Worm (Caenorhabditis elegans) whole organism, L3 larva: ENCODE data around the gene dhs-18.
A peak's percentile ranks its signal among the peaks of the same experiment; 100 is the strongest.

Source experiments
- R02D3.7 ChIP-seq: fragments of 150-350 bp; optimal IDR thresholded peaks from 2 replicates; lab custom pipeline; 2014; ENCODE audit warnings: missing biosample characterization, missing genetic modification characterization
- ZK546.5 ChIP-seq: sonication (generic microtip); optimal IDR thresholded peaks from 2 replicates; lab custom pipeline; 2017; ENCODE audit warnings: missing biosample characterization, missing genetic modification characterization
- aly-2 ChIP-seq: fragments of 150-350 bp; optimal IDR thresholded peaks from 2 replicates; lab custom pipeline; 2014; ENCODE audit warnings: missing biosample characterization, missing genetic modification characterization
- ama-1 ChIP-seq: fragments of 150-350 bp; optimal IDR thresholded peaks from 2 replicates; lab custom pipeline; 2018
- ceh-16 ChIP-seq: sonication (generic microtip); optimal IDR thresholded peaks from 2 replicates; lab custom pipeline; 2017; ENCODE audit warnings: missing biosample characterization, missing genetic modification characterization
- ceh-28 ChIP-seq: fragments of 150-350 bp; optimal IDR thresholded peaks from 2 replicates; lab custom pipeline; 2014; ENCODE audit warnings: missing biosample characterization, missing genetic modification reagents, missing genetic modification characterization
- ceh-82 ChIP-seq: fragments of 150-350 bp; optimal IDR thresholded peaks from 2 replicates; lab custom pipeline; 2014; ENCODE audit warnings: missing biosample characterization, missing genetic modification characterization
- ceh-9 ChIP-seq: sonication (generic microtip); optimal IDR thresholded peaks from 2 replicates; lab custom pipeline; 2018; ENCODE audit warnings: missing biosample characterization, missing genetic modification characterization
- daf-12 ChIP-seq: fragments of 150-350 bp; optimal IDR thresholded peaks from 2 replicates; lab custom pipeline; 2014; ENCODE audit warnings: missing biosample characterization, missing genetic modification reagents, missing genetic modification characterization
- egl-27 ChIP-seq: sonication (generic microtip); optimal IDR thresholded peaks from 4 replicates; lab custom pipeline; 2017; ENCODE audit warnings: missing biosample characterization, missing genetic modification reagents, missing genetic modification characterization
- egl-5 ChIP-seq: fragments of 150-350 bp; optimal IDR thresholded peaks from 2 replicates; lab custom pipeline; 2017; ENCODE audit warnings: missing biosample characterization, missing genetic modification reagents, missing genetic modification characterization, inconsistent platforms
- elt-1 ChIP-seq: fragments of 150-350 bp; optimal IDR thresholded peaks from 2 replicates; lab custom pipeline; 2014; ENCODE audit warnings: missing biosample characterization, missing genetic modification characterization
- elt-2 ChIP-seq: sonication (generic microtip); optimal IDR thresholded peaks from 2 replicates; lab custom pipeline; 2016; ENCODE audit warnings: missing genetic modification reagents, mild to moderate bottlenecking, missing genetic modification characterization, missing compliant biosample characterization
- elt-3 ChIP-seq, 3 experiments: fragments of 150-350 bp in 1 of 3; sonication (generic microtip) in 2 of 3; optimal IDR thresholded peaks; 2 replicates in 2 of 3; 4 replicates in 1 of 3; lab custom pipeline; 2014 to 2017; ENCODE audit warnings: missing biosample characterization in 3 of 3, missing genetic modification characterization in 3 of 3
- eor-1 ChIP-seq, 2 experiments: fragments of 150-350 bp; optimal IDR thresholded peaks; 2 replicates each; lab custom pipeline; 2014 to 2018; ENCODE audit warnings: missing biosample characterization in 2 of 2, missing genetic modification characterization in 2 of 2
- fkh-10 ChIP-seq: sonication (generic microtip); optimal IDR thresholded peaks from 2 replicates; lab custom pipeline; 2017; ENCODE audit warnings: missing biosample characterization, missing genetic modification reagents, missing genetic modification characterization
- fkh-2 ChIP-seq: fragments of 150-350 bp; optimal IDR thresholded peaks from 2 replicates; lab custom pipeline; 2014; ENCODE audit warnings: missing biosample characterization, missing genetic modification reagents, missing genetic modification characterization
- fos-1 ChIP-seq: fragments of 150-350 bp; optimal IDR thresholded peaks from 2 replicates; lab custom pipeline; 2014; ENCODE audit warnings: missing biosample characterization, missing genetic modification characterization
- hmg-11 ChIP-seq: sonication (generic microtip); optimal IDR thresholded peaks from 2 replicates; lab custom pipeline; 2016; ENCODE audit warnings: missing genetic modification characterization, missing compliant biosample characterization
- jun-1 ChIP-seq: fragments of 150-350 bp; optimal IDR thresholded peaks from 2 replicates; lab custom pipeline; 2014; ENCODE audit warnings: missing biosample characterization, missing genetic modification reagents, missing genetic modification characterization
- lin-15B ChIP-seq: fragments of 150-350 bp; optimal IDR thresholded peaks from 2 replicates; lab custom pipeline; 2014; ENCODE audit warnings: missing biosample characterization, missing genetic modification characterization
- lin-39 ChIP-seq: fragments of 150-350 bp; optimal IDR thresholded peaks from 2 replicates; lab custom pipeline; 2018; ENCODE audit warnings: missing biosample characterization, missing genetic modification reagents, missing genetic modification characterization
- lsy-12 ChIP-seq: sonication (generic microtip); optimal IDR thresholded peaks from 2 replicates; lab custom pipeline; 2016; ENCODE audit warnings: mild to moderate bottlenecking, missing genetic modification characterization, missing compliant biosample characterization
- mdl-1 ChIP-seq: fragments of 150-350 bp; optimal IDR thresholded peaks from 2 replicates; lab custom pipeline; 2014; ENCODE audit warnings: missing biosample characterization, missing genetic modification characterization
- mml-1 ChIP-seq: fragments of 150-350 bp; sonication (generic microtip); optimal IDR thresholded peaks from 3 replicates; lab custom pipeline; 2014; ENCODE audit warnings: missing biosample characterization, missing genetic modification characterization
- nfya-1 ChIP-seq: sonication (generic microtip); optimal IDR thresholded peaks from 2 replicates; lab custom pipeline; 2017; ENCODE audit warnings: missing genetic modification characterization, mild to moderate bottlenecking, missing compliant biosample characterization, antibody characterized with exemption, moderate library complexity; ENCODE audit not compliant: insufficient read depth
- nhr-11 ChIP-seq: fragments of 150-350 bp; optimal IDR thresholded peaks from 2 replicates; lab custom pipeline; 2014; ENCODE audit warnings: missing biosample characterization, missing genetic modification characterization
- nhr-12 ChIP-seq: fragments of 150-350 bp; optimal IDR thresholded peaks from 2 replicates; lab custom pipeline; 2014; ENCODE audit warnings: missing biosample characterization, missing genetic modification characterization
- nhr-23 ChIP-seq: fragments of 150-350 bp; optimal IDR thresholded peaks from 2 replicates; lab custom pipeline; 2014; ENCODE audit warnings: missing biosample characterization, missing genetic modification reagents, missing genetic modification characterization
- nhr-237 ChIP-seq: fragments of 150-350 bp; optimal IDR thresholded peaks from 2 replicates; lab custom pipeline; 2014; ENCODE audit warnings: missing biosample characterization, missing genetic modification characterization
- nhr-25 ChIP-seq: sonication (generic microtip); optimal IDR thresholded peaks from 2 replicates; lab custom pipeline; 2017; ENCODE audit warnings: missing biosample characterization, missing genetic modification characterization
- nhr-28 ChIP-seq: fragments of 150-350 bp; optimal IDR thresholded peaks from 2 replicates; lab custom pipeline; 2014; ENCODE audit warnings: missing biosample characterization, missing genetic modification characterization
- nhr-43 ChIP-seq: sonication (generic microtip); optimal IDR thresholded peaks from 2 replicates; lab custom pipeline; 2016; ENCODE audit warnings: mild to moderate bottlenecking, missing genetic modification characterization, missing compliant biosample characterization; ENCODE audit not compliant: poor library complexity, severe bottlenecking
- nhr-67 ChIP-seq: fragments of 150-350 bp; optimal IDR thresholded peaks from 2 replicates; lab custom pipeline; 2014; ENCODE audit warnings: missing biosample characterization, missing genetic modification characterization
- nhr-76 ChIP-seq: fragments of 150-350 bp; sonication (generic microtip); optimal IDR thresholded peaks from 5 replicates; lab custom pipeline; 2014; ENCODE audit warnings: missing biosample characterization, missing genetic modification characterization
- nhr-77 ChIP-seq: fragments of 150-350 bp; optimal IDR thresholded peaks from 2 replicates; lab custom pipeline; 2014; ENCODE audit warnings: missing biosample characterization, missing genetic modification characterization
- pha-4 ChIP-seq: fragments of 150-350 bp; optimal IDR thresholded peaks from 2 replicates; lab custom pipeline; 2014; ENCODE audit warnings: missing biosample characterization, missing genetic modification reagents, missing genetic modification characterization
- pqm-1 ChIP-seq: fragments of 150-350 bp; optimal IDR thresholded peaks from 2 replicates; lab custom pipeline; 2017; ENCODE audit warnings: missing biosample characterization, missing genetic modification characterization, inconsistent platforms
- sea-2 ChIP-seq: fragments of 150-350 bp; sonication (generic microtip); optimal IDR thresholded peaks from 4 replicates; lab custom pipeline; 2014; ENCODE audit warnings: missing biosample characterization, missing genetic modification reagents, missing genetic modification characterization
- skn-1 ChIP-seq: fragments of 150-350 bp; optimal IDR thresholded peaks from 2 replicates; lab custom pipeline; 2014; ENCODE audit warnings: missing biosample characterization, missing genetic modification characterization
- snpc-4 ChIP-seq: fragments of 150-350 bp; optimal IDR thresholded peaks from 2 replicates; lab custom pipeline; 2014; ENCODE audit warnings: missing biosample characterization, missing genetic modification characterization
- tbx-2 ChIP-seq: sonication (generic microtip); optimal IDR thresholded peaks from 2 replicates; lab custom pipeline; 2016; ENCODE audit warnings: mild to moderate bottlenecking, missing genetic modification characterization, missing compliant biosample characterization
- unc-39 ChIP-seq: sonication (generic microtip); optimal IDR thresholded peaks from 4 replicates; lab custom pipeline; 2017; ENCODE audit warnings: missing biosample characterization, missing genetic modification characterization
- unc-62 ChIP-seq: fragments of 150-350 bp; sonication (generic microtip); optimal IDR thresholded peaks from 4 replicates; lab custom pipeline; 2014; ENCODE audit warnings: missing biosample characterization, missing genetic modification reagents, missing genetic modification characterization
- zag-1 ChIP-seq: fragments of 150-350 bp; optimal IDR thresholded peaks from 2 replicates; lab custom pipeline; 2014; ENCODE audit warnings: missing biosample characterization, missing genetic modification characterization
- ztf-11 ChIP-seq: fragments of 150-350 bp; optimal IDR thresholded peaks from 2 replicates; lab custom pipeline; 2014; ENCODE audit warnings: missing biosample characterization, missing genetic modification characterization
- ztf-4 ChIP-seq: fragments of 150-350 bp; optimal IDR thresholded peaks from 2 replicates; lab custom pipeline; 2014; ENCODE audit warnings: missing biosample characterization, missing genetic modification characterization

Gene dhs-18

DNA sequence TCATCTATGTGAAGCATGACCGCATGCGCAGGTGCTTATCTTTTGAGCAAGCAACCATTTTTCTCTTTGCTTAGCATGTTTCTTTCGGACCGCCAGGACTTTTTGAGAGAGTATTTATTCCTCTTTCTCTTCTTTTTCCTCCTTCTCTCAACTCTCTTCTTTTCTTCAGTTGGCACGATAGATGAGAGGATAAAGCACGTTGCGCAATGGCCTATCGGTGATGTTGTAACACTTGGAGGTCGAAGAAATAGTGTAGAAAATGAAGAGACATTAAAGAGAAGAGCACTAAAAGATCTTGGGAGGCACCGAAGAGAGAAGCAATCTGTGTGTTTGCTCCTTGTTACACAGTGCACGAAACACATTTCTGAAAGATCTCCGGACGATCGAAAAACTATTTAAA is 37.1 kb upstream of the dhs-18 start:
- TF ChIP-seq hmg-11 = peak; percentile 21
- TF ChIP-seq lin-39 (tag; lab: Kevin White, UChicago) = peak; percentile 71
- TF ChIP-seq fkh-2 (tag; lab: Kevin White, UChicago) = no peak
- peak; percentile 73 for TF ChIP-seq nfya-1 (tag; lab: Kevin White, UChicago)
- peak; percentile 57 for TF ChIP-seq mdl-1 (tag; lab: Kevin White, UChicago)

DNA sequence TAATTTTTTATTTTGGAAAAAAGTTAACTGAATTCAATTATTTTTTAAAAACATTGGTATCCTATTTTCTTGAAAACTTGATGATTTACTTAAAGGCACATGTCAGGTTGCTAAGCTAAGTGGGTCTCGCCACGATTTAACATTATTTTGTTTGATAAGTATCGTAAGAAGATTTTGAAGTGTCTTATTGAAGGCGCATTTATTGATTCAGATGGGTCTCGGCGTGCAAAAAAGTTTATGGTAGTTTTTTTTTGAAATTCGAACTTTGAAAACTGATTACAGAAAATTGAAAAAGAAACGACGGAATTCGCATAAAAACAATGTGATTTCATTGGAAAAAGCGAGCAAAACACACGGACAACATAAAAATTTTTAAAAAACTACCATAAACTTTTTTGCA is 36.3 kb upstream of the dhs-18 start:
- no peak for TF ChIP-seq mdl-1 (tag; lab: Kevin White, UChicago)
- no peak for TF ChIP-seq aly-2 (tag; lab: Kevin White, UChicago)
- no peak for TF ChIP-seq ceh-82
- no peak for TF ChIP-seq ceh-9 (tag; lab: Kevin White, UChicago)
- TF ChIP-seq egl-27 (tag; lab: Kevin White, UChicago) = no peak
- no peak for TF ChIP-seq nhr-67
- TF ChIP-seq lsy-12 (tag; lab: Kevin White, UChicago) = no peak
- TF ChIP-seq unc-62 (GFP tag; lab: Kevin White, UChicago) = no peak
- TF ChIP-seq nhr-237 (tag; lab: Kevin White, UChicago) = no peak

DNA sequence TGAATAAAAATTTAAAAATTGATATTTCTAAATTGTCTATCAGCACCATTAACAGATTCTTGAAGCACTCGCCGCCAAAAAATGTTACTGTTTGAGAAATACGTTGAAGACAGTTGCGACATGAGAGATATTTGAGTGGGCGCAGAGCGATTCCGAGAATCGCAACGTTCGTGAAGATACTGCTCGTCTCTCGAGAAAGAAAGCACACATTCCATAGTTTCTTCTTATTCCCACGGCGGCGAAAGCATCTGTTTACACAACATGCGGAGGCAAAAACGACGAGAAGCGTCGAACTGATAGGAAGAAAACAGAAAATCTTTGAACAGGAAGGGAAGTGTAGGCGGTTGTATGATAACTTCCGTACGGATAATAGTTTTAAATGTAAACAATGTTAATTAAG is 35.8 kb upstream of the dhs-18 start:
- TF ChIP-seq daf-12 (tag; lab: Kevin White, UChicago) (no peak), lin-15B (peak; percentile 7), lsy-12 (tag; lab: Kevin White, UChicago) (no peak), nhr-67 (no peak), ceh-9 (tag; lab: Kevin White, UChicago) (no peak), pha-4 (tag; lab: Kevin White, UChicago) (peak; percentile 36), ztf-4 (no peak), lin-39 (tag; lab: Kevin White, UChicago) (no peak), ceh-28 (peak; percentile 1), elt-1 (tag; lab: Kevin White, UChicago) (no peak), nfya-1 (tag; lab: Kevin White, UChicago) (peak; percentile 12), elt-3 (tag; optimal IDR thresholded peaks at IDR 0.05; lab: Kevin White, UChicago) (no peak), nhr-11 (tag; lab: Kevin White, UChicago) (peak; percentile 90), mml-1 (tag; lab: Kevin White, UChicago) (no peak), nhr-23 (tag; lab: Kevin White, UChicago) (no peak), nhr-28 (no peak), unc-39 (tag; lab: Kevin White, UChicago) (no peak), jun-1 (no peak), ama-1 (lab: Kevin White, UChicago) (peak; percentile 75), nhr-76 (tag; lab: Kevin White, UChicago) (no peak), egl-27 (tag; lab: Kevin White, UChicago) (no peak), hmg-11 (no peak), R02D3.7 (no peak), nhr-12 (tag; lab: Kevin White, UChicago) (no peak), aly-2 (tag; lab: Kevin White, UChicago) (no peak), zag-1 (no peak), elt-2 (no peak), sea-2 (GFP tag; lab: Kevin White, UChicago) (no peak), nhr-25 (tag; lab: Kevin White, UChicago) (no peak), unc-62 (GFP tag; lab: Kevin White, UChicago) (no peak), fkh-2 (tag; lab: Kevin White, UChicago) (no peak), nhr-43 (tag; lab: Kevin White, UChicago) (no peak), pqm-1 (tag; lab: Kevin White, UChicago) (no peak), ztf-11 (no peak), snpc-4 (no peak), fos-1 (no peak), ceh-16 (tag; lab: Kevin White, UChicago) (no peak), nhr-77 (no peak), tbx-2 (tag; lab: Kevin White, UChicago) (peak; percentile 17), ZK546.5 (tag; lab: Kevin White, UChicago) (no peak), fkh-10 (GFP tag; lab: Kevin White, UChicago) (no peak), nhr-237 (tag; lab: Kevin White, UChicago) (no peak), mdl-1 (tag; lab: Kevin White, UChicago) (no peak), eor-1 (tag; optimal IDR thresholded peaks at IDR 0.05; lab: Kevin White, UChicago) (no peak), ceh-82 (no peak), egl-5 (no peak), skn-1 (tag; lab: Kevin White, UChicago) (no peak)
